Fruit fly (Drosophila melanogaster) whole organism, wandering third instar larva: ENCODE measurements around the gene Dus4.

ENCODE experiments used
- Dif ChIP-seq: fragments of 200-275, 200-300 bp; sonication (Bioruptor generic); optimal IDR thresholded peaks from 2 replicates; lab custom pipeline; 2018; ENCODE audit warnings: missing biosample characterization, missing genetic modification characterization; ENCODE audit not compliant: partially characterized antibody
- HLH106 ChIP-seq: fragments of 200-800 bp; optimal IDR thresholded peaks from 3 replicates; lab custom pipeline; 2019; ENCODE audit warnings: missing biosample characterization, mild to moderate bottlenecking, missing genetic modification characterization, moderate library complexity
- Hnf4 ChIP-seq: fragments of 200-800 bp; sonication (Bioruptor generic); optimal IDR thresholded peaks from 2 replicates; lab custom pipeline; 2016; ENCODE audit warnings: missing biosample characterization, mild to moderate bottlenecking, missing genetic modification characterization
- Hr78 ChIP-seq: fragments of >200 bp; optimal IDR thresholded peaks from 2 replicates; lab custom pipeline; 2017; ENCODE audit warnings: missing biosample characterization, missing genetic modification characterization
- Hr83 ChIP-seq: fragments of 200-300 bp; sonication (Bioruptor generic); optimal IDR thresholded peaks from 2 replicates; lab custom pipeline; 2016; ENCODE audit warnings: missing biosample characterization, mild to moderate bottlenecking, missing genetic modification characterization, moderate library complexity; ENCODE audit not compliant: poor library complexity, severe bottlenecking
- Jra ChIP-seq: sonication (Bioruptor generic); optimal IDR thresholded peaks from 2 replicates; lab custom pipeline; 2016; ENCODE audit warnings: missing biosample characterization, missing genetic modification characterization
- Mio ChIP-seq: sonication (Bioruptor generic); optimal IDR thresholded peaks from 2 replicates; lab custom pipeline; 2016; ENCODE audit warnings: missing biosample characterization, missing genetic modification characterization
- Myc ChIP-seq: fragments of >200 bp; optimal IDR thresholded peaks from 2 replicates; lab custom pipeline; 2017
- N ChIP-seq: fragments of >200 bp; optimal IDR thresholded peaks from 2 replicates; lab custom pipeline; 2018; ENCODE audit warnings: missing biosample characterization, missing external identifiers, missing genetic modification characterization
- Vsx2 ChIP-seq: fragments of 200-300, 225-300 bp; sonication (Bioruptor generic); optimal IDR thresholded peaks from 2 replicates; lab custom pipeline; 2018; ENCODE audit warnings: missing biosample characterization, missing genetic modification characterization; ENCODE audit not compliant: partially characterized antibody
- br ChIP-seq: fragments of 200-800 bp; sonication (Bioruptor generic); optimal IDR thresholded peaks from 2 replicates; lab custom pipeline; 2016; ENCODE audit warnings: missing biosample characterization, missing genetic modification characterization
- dmrt93B ChIP-seq: fragments of 200-800 bp; sonication (Bioruptor generic); optimal IDR thresholded peaks from 2 replicates; lab custom pipeline; 2018; ENCODE audit warnings: missing biosample characterization, mild to moderate bottlenecking, missing genetic modification characterization
- dsf ChIP-seq: sonication (Bioruptor generic); optimal IDR thresholded peaks from 2 replicates; lab custom pipeline; 2016; ENCODE audit warnings: missing biosample characterization, missing genetic modification characterization, borderline replicate concordance
- foxo ChIP-seq, 2 experiments: fragments of 200-800 bp; sonication (Bioruptor generic); optimal IDR thresholded peaks; 2 replicates in 1 of 2; 3 replicates in 1 of 2; lab custom pipeline; 2016 to 2017; ENCODE audit warnings: missing biosample characterization in 2 of 2, missing genetic modification characterization in 2 of 2
- fru ChIP-seq: fragments of 200-800 bp; sonication (Bioruptor generic); optimal IDR thresholded peaks from 3 replicates; lab custom pipeline; 2016; ENCODE audit warnings: missing biosample characterization, mild to moderate bottlenecking, missing genetic modification characterization
- h ChIP-seq: fragments of 200-800 bp; sonication (Bioruptor generic); optimal IDR thresholded peaks from 3 replicates; lab custom pipeline; 2016; ENCODE audit warnings: missing biosample characterization, mild to moderate bottlenecking, missing genetic modification characterization
- jim ChIP-seq: fragments of 175-275, 200-325 bp; sonication (Bioruptor generic); optimal IDR thresholded peaks from 2 replicates; lab custom pipeline; 2016; ENCODE audit warnings: missing biosample characterization, mild to moderate bottlenecking, missing genetic modification characterization
- pan ChIP-seq: fragments of >200 bp; optimal IDR thresholded peaks from 2 replicates; lab custom pipeline; 2017
- psq ChIP-seq: fragments of 200-800 bp; sonication (Bioruptor generic); optimal IDR thresholded peaks from 3 replicates; lab custom pipeline; 2017; ENCODE audit warnings: missing biosample characterization, mild to moderate bottlenecking, missing genetic modification characterization, moderate library complexity
- sage ChIP-seq: fragments of 200-800 bp; sonication (Bioruptor generic); optimal IDR thresholded peaks from 2 replicates; lab custom pipeline; 2016; ENCODE audit warnings: missing biosample characterization, mild to moderate bottlenecking, missing genetic modification characterization
- usp ChIP-seq: fragments of >200 bp; optimal IDR thresholded peaks from 2 replicates; lab custom pipeline; 2017; ENCODE audit warnings: missing biosample characterization, missing genetic modification characterization

The Dus4 gene

dm6 chr2L:19108377-19108876 lies 45.3 kb downstream of the Dus4 start, which contains the start of gene Lim3:
Gene Lim3 (minus strand): TSS chr2L:19108427.
- TF ChIP-seq h (peak; percentile 3), fru (GFP tag; lab: Kevin White, UChicago) (no peak), Vsx2 (GFP tag; lab: Kevin White, UChicago) (peak; percentile 84), Dif (GFP tag; lab: Kevin White, UChicago) (peak; percentile 75), dmrt93B (GFP tag; lab: Kevin White, UChicago) (no peak)
- TF ChIP-seq, all 38 proteins: peak for 3

- TF ChIP-seq Myc (no peak), br (no peak), HLH106 (tag; lab: Kevin White, UChicago) (no peak), Hnf4 (GFP tag; lab: Kevin White, UChicago) (no peak), Mio (no peak)
Measured at dm6 chr2L:19109625-19110204, 46.6 kb downstream of the Dus4 start, which contains the start of gene amd. Gene amd (plus strand): TSS chr2L:19110154.

- peak; percentile 36 for TF ChIP-seq Myc
- no peak for TF ChIP-seq Vsx2 (GFP tag; lab: Kevin White, UChicago)
- no peak for TF ChIP-seq Hr78
Measured at dm6 chr2L:19111137-19111536, 48.0 kb downstream of the Dus4 start.

dm6 chr2L:19111729-19112128 lies 48.6 kb downstream of the Dus4 start:
- TF ChIP-seq foxo (GFP tag; optimal IDR thresholded peaks at IDR 0.05; lab: Kevin White, UChicago) (no peak), psq (GFP tag; lab: Kevin White, UChicago) (no peak), Jra (GFP tag; lab: Kevin White, UChicago) (no peak), pan (lab: Kevin White, UChicago) (no peak), Hr78 (no peak), Mio (no peak), sage (GFP tag; lab: Kevin White, UChicago) (no peak), N (GFP tag; lab: Kevin White, UChicago) (no peak), usp (GFP tag; lab: Kevin White, UChicago) (no peak), Hr83 (GFP tag; lab: Kevin White, UChicago) (no peak), Hnf4 (GFP tag; lab: Kevin White, UChicago) (no peak), h (no peak), fru (GFP tag; lab: Kevin White, UChicago) (no peak), jim (GFP tag; lab: Kevin White, UChicago) (no peak)
- TF ChIP-seq, all 38 proteins: peak for 0

- TF ChIP-seq dsf (GFP tag; lab: Kevin White, UChicago): no peak
Measured at dm6 chr2L:19112200-19112599, 49.1 kb downstream of the Dus4 start.
